Fruit fly (Drosophila melanogaster) S2 (cell line): ENCODE data around the gene Cpr76Bb.
"Not testable (repeated sequence)": the region's sequence is repeated elsewhere in the genome, so short reads cannot be mapped to it uniquely, and the experiment has no call there.

ENCODE experiments used
- CG8478 ChIP-seq: fragments of >200 bp; optimal IDR thresholded peaks from 2 replicates; lab custom pipeline; 2018
- CTCF ChIP-seq, 2 experiments: fragments of >200 bp; optimal IDR thresholded peaks; 2 replicates each; lab custom pipeline; 2018

Cpr76Bb gene

dm6 chr3L:19519349-19519748 is at the start of gene Cpr76Bb:
Cpr76Bb (plus strand) TSS chr3L:19519649.
- no peak for TF ChIP-seq CTCF (optimal IDR thresholded peaks at IDR 0.05; lab: Kevin White, UChicago)
- TF ChIP-seq CG8478 (lab: Kevin White, UChicago), result no peak

dm6 chr3L:19472128-19472527 is 47.3 kb upstream of the Cpr76Bb start, which contains the start of the genes 825-Oak and CG12519:
825-Oak (minus strand) TSS chr3L:19472228.
CG12519 (plus strand) TSS chr3L:19472491.
- TF ChIP-seq CG8478 (lab: Kevin White, UChicago); CTCF (optimal IDR thresholded peaks at IDR 0.05; lab: Kevin White, UChicago): not testable (repeated sequence)

DNA sequence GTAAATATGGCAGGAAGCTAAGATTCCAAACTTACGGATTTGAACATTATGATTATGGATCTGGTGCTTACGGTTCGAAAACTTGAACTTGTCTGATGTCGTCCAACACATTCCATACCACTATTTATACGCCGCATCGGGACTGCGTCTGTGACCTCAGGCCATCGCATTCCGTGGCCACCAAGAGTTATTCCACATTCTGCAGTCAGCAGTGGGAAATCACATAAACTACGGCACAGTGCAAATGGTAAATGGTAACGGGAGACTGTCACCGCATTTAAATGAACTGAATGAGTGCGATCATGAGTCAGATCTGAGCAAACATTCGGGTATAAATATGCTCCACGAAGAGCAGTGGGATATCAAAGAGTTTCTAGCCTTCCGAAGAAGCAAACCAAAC is 44.0 kb upstream of the Cpr76Bb start, which contains the start of the genes CG18294 and CG32213:
CG18294 (minus strand) TSS at position 101 of the 400 bp plus-strand sequence.
CG32213 (plus strand) TSS at position 362 of the 400 bp plus-strand sequence.
- TF ChIP-seq CTCF (optimal IDR thresholded peaks at IDR 0.05; lab: Kevin White, UChicago); CG8478 (lab: Kevin White, UChicago): not testable (repeated sequence)

DNA sequence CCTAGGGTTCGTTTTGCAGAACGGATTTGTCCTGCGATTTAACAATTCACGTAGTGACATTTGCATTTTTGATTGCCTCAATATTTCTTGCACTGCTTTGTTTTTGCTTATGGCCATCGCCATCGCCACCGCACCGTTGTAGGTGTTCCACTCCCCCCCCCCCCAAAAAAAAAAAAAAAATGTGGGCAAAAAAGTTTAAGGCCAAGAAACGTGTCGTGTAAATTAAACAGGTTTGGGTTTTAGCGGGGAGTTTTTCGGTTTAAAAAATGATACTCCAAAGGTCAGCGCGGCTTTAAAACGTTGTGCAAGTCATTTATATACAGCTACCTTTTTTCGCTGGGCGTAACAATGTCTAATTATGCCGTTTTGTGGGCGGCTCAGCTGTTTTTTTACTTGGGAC is 38.2 kb upstream of the Cpr76Bb start:
- TF ChIP-seq CTCF (optimal IDR thresholded peaks at IDR 0.05; lab: Kevin White, UChicago), result no peak
- TF ChIP-seq CG8478 (lab: Kevin White, UChicago), result no peak

DNA sequence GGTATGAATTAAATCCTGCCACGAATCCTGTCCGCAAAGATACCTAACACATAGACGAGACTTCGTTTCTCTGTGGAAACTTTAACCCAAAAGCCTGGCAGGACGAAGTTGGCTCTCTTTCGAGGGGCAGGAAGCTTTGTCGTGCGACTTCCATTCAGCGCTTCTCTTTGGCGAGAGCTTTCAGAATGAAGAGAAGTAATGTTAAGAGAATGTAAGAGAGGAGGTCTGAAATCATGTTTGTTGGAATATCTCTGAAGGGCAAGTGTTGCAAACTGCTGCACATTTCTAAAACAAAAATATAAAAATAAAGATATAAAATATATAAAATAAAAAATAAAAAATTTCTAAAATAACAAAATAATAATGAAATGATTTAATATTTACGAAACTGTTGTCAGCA is 37.4 kb upstream of the Cpr76Bb start:
- TF ChIP-seq CG8478 (lab: Kevin White, UChicago), result no peak
- no peak for TF ChIP-seq CTCF (optimal IDR thresholded peaks at IDR 0.05; lab: Kevin White, UChicago)

DNA sequence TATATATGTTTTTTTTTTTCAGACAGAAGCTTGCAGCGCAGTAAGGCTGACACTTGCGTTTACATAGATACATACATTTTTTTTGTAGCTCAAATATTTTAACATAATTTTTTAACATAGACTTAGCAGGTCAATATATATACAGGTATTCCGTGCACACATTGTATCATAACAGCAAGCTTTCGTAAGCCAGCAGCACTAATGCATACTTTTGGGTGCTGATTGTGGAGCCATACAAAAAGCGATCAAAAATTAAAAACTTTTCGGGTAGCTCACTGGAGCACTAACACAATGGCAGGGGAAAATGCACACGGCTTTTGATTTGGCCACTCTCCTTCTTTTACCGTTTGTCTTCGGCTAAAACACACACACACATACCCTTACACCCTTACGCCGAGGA is 36.4 kb upstream of the Cpr76Bb start:
- no peak for TF ChIP-seq CG8478 (lab: Kevin White, UChicago)
- no peak for TF ChIP-seq CTCF (optimal IDR thresholded peaks at IDR 0.05; lab: Kevin White, UChicago)

dm6 chr3L:19486398-19486797 is 33.1 kb upstream of the Cpr76Bb start, which contains the start of gene brv1:
brv1 (minus strand) TSS chr3L:19486498.
- no peak for TF ChIP-seq CG8478 (lab: Kevin White, UChicago)
- TF ChIP-seq CTCF (optimal IDR thresholded peaks at IDR 0.05; lab: Kevin White, UChicago), result no peak

dm6 chr3L:19487260-19487659 is 32.2 kb upstream of the Cpr76Bb start, which contains the start of gene CG32212:
CG32212 (plus strand) TSS chr3L:19487560.
- TF ChIP-seq CTCF (optimal IDR thresholded peaks at IDR 0.05; lab: Kevin White, UChicago); CG8478 (lab: Kevin White, UChicago): not testable (repeated sequence)

DNA sequence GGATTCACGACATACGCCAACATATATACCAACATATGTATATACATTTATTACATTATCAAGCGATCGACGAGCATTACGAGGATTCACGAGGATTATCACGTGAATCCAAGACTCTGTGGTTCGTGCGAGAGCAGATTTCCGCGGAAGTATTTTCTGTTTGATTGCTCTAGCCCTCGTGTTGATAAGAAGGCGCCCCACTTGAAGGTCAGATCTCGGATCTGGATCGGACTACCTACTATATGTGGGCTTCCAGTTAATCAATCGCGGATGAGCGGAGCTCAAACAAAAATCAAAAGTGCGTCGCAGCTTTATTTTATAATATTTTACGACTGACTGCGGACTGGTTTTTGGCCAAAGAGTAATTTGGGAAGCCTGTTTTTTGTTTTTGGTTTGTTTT is 24.5 kb upstream of the Cpr76Bb start:
- TF ChIP-seq CG8478 (lab: Kevin White, UChicago) (no peak), CTCF (optimal IDR thresholded peaks at IDR 0.05; lab: Kevin White, UChicago) (no peak)

DNA sequence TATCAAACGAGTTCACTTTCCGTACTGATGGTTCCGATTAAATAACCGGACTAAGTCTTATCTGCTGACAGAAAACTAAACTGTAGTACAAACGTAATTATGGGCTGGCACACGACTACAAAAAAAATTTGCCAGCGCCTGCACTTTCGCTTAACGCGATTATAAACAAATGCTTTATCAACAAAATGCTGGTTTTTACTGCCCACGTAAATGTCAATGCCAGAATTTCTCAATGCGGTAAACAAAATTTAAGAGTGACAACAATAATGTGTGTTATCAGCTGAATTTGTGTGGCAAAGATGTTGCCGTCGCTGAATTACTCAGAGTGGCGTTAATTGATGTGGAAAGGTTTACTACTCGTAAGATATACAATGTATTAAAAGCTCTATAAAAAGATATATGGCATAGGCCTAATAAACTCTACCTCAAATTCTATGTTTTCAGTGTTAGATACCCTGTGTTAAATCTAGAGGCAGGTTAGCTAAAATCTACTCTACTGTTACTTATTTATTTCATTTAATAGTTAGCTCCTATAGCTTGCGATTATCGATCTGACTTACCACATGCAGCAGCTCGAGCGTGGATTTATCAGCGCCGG is 23.4 kb upstream of the Cpr76Bb start:
- no peak for TF ChIP-seq CTCF (optimal IDR thresholded peaks at IDR 0.05; lab: Kevin White, UChicago)
- no peak for TF ChIP-seq CG8478 (lab: Kevin White, UChicago)

DNA sequence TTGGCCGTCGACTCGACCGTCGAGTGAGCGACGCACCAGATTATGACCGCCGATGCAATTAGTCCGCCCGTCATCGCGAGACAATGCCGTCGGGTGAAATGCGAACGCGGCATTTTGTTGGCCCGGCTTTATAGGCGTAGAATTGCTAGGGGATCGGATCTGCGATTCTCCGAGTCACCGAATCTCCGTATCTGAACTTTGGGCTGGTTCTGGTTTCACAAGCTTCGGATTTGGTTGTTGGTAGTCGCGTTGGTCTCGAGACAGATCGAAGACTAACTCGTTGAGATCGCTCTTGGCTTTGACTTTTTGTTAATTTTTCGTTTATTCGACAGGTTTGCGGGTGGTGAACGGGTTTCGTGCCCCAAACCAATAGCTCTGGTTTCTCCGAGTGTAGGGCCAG is 22.8 kb upstream of the Cpr76Bb start:
- no peak for TF ChIP-seq CG8478 (lab: Kevin White, UChicago)
- no peak for TF ChIP-seq CTCF (optimal IDR thresholded peaks at IDR 0.05; lab: Kevin White, UChicago)

dm6 chr3L:19497135-19497534 is 22.3 kb upstream of the Cpr76Bb start:
- TF ChIP-seq CTCF (optimal IDR thresholded peaks at IDR 0.05; lab: Kevin White, UChicago) (no peak), CG8478 (lab: Kevin White, UChicago) (no peak)

DNA sequence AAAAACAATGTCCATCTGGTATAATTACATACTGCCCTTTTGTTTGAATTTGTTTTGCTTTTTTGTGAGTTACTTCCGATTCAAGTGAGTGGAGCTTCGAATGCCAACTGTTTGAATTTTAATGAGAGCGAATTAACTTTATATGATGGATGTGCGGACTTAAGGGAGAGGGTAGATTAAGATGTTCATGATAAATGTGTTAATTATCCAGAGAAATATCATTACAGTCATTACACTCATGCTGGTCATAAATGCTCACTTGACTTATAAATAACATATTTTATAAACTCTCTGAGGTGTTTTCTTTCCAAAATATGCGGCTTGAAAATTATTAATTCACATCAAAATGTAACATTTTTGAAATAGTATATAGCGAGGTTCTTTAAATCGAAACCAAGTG is 21.8 kb upstream of the Cpr76Bb start, which contains the start of gene CG9449:
CG9449 (minus strand) TSS at position 101 of the 400 bp plus-strand sequence.
- no peak for TF ChIP-seq CTCF (optimal IDR thresholded peaks at IDR 0.05; lab: Kevin White, UChicago)

dm6 chr3L:19499334-19499733 is 20.1 kb upstream of the Cpr76Bb start:
- no peak for TF ChIP-seq CG8478 (lab: Kevin White, UChicago)
- TF ChIP-seq CTCF (optimal IDR thresholded peaks at IDR 0.05; lab: Kevin White, UChicago), result no peak

DNA sequence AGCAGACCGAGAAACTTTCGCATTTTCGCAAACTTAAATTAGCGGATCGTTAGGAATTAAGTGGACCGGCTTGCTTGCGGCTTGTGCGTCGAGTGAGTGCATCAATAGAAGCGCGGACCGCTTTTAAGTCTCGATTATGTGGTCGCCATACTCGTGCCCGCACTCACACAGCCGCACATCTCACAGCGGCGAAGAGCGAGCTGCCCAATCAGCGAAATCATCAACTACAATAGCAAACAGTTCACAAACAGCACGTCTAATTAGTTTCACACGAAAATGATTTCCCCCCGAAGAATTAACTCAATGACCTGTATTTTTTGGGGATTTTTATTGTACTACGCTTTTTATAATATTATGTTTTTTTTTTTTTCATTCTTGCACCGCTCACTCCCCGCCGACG is 18.8 kb upstream of the Cpr76Bb start, which contains the start of gene CG9451:
CG9451 (minus strand) TSS at position 101 of the 400 bp plus-strand sequence.
- TF ChIP-seq CG8478 (lab: Kevin White, UChicago) (no peak), CTCF (optimal IDR thresholded peaks at IDR 0.05; lab: Kevin White, UChicago) (no peak)

DNA sequence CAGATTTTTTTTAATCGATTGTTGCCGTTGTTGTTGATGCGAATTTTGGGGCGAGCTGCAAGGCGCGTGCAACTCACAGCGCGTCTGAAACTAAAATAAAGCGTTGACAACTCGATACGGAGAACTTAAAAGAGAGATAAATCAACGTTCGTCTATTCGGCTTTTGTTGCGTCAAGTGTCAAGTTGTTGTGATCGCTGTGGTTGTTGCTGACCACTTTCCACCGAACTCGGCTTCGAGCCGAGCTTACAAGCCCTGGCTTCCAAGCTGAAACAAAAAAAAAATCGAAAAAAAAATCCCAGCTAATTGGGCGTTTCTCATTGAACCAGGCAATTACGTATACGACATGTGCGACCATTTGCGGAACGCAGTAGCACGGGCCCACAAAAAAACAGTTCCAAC is 15.7 kb upstream of the Cpr76Bb start, which contains the start of gene CG9452:
CG9452 (minus strand) TSS at position 101 of the 400 bp plus-strand sequence.
- TF ChIP-seq CG8478 (lab: Kevin White, UChicago), result no peak
- no peak for TF ChIP-seq CTCF (optimal IDR thresholded peaks at IDR 0.05; lab: Kevin White, UChicago)
